Worm (Caenorhabditis elegans) whole organism, late embryonic: ENCODE results near the gene F22H10.11.
A peak's percentile ranks its signal among the peaks of the same experiment; 100 is the strongest.

Experiments
- C08G9.2 ChIP-seq: sonication (generic microtip); optimal IDR thresholded peaks from 2 replicates; lab custom pipeline; 2016; ENCODE audit warnings: mild to moderate bottlenecking, missing genetic modification characterization, moderate library complexity, missing compliant biosample characterization
- F13H6.1 ChIP-seq: sonication (generic microtip); optimal IDR thresholded peaks from 2 replicates; lab custom pipeline; 2016; ENCODE audit warnings: missing genetic modification characterization, missing compliant biosample characterization
- K02D7.2 ChIP-seq: sonication (generic microtip); optimal IDR thresholded peaks from 2 replicates; lab custom pipeline; 2017; ENCODE audit warnings: mild to moderate bottlenecking, missing genetic modification characterization, missing compliant biosample characterization
- Y22D7AL.16 ChIP-seq: sonication (generic microtip); optimal IDR thresholded peaks from 2 replicates; lab custom pipeline; 2016; ENCODE audit warnings: missing genetic modification characterization, missing compliant biosample characterization
- ahr-1 ChIP-seq: sonication (generic microtip); optimal IDR thresholded peaks from 2 replicates; lab custom pipeline; 2016; ENCODE audit warnings: missing genetic modification characterization, missing compliant biosample characterization
- ama-1 ChIP-seq: fragments of 150-350 bp; optimal IDR thresholded peaks from 2 replicates; lab custom pipeline; 2014
- ceh-14 ChIP-seq: sonication (generic microtip); optimal IDR thresholded peaks from 2 replicates; lab custom pipeline; 2016; ENCODE audit warnings: missing genotype, missing genetic modification characterization, missing compliant biosample characterization
- ceh-18 ChIP-seq: sonication (generic microtip); optimal IDR thresholded peaks from 2 replicates; lab custom pipeline; 2016; ENCODE audit warnings: missing genetic modification characterization, missing compliant biosample characterization
- ceh-19 ChIP-seq: fragments of 200-800 bp; sonication (Bioruptor generic); optimal IDR thresholded peaks from 2 replicates; lab custom pipeline; 2018; ENCODE audit warnings: mild to moderate bottlenecking, missing genetic modification characterization, missing compliant biosample characterization
- ceh-34 ChIP-seq: sonication (generic microtip); optimal IDR thresholded peaks from 2 replicates; lab custom pipeline; 2016; ENCODE audit warnings: mild to moderate bottlenecking, missing genetic modification characterization, missing compliant biosample characterization
- ceh-45 ChIP-seq: fragments of 200-800 bp; sonication (Bioruptor generic); IDR thresholded peaks from 2 replicates; pipeline ENCODE4 v1.3.6; 2022; ENCODE audit warnings: missing genetic modification reagents, missing genetic modification characterization, missing compliant biosample characterization
- ceh-48 ChIP-seq: sonication (generic microtip); optimal IDR thresholded peaks from 2 replicates; lab custom pipeline; 2016; ENCODE audit warnings: missing genetic modification characterization, inconsistent platforms, missing compliant biosample characterization
- ceh-6 ChIP-seq: fragments of 200-800 bp; sonication (Bioruptor generic); optimal IDR thresholded peaks from 2 replicates; lab custom pipeline; 2018; ENCODE audit warnings: mild to moderate bottlenecking, missing genetic modification characterization, missing compliant biosample characterization
- dve-1 ChIP-seq: sonication (generic microtip); optimal IDR thresholded peaks from 2 replicates; lab custom pipeline; 2017; ENCODE audit warnings: antibody characterized with exemption, mild to moderate bottlenecking, missing genetic modification characterization, missing compliant biosample characterization
- elt-4 ChIP-seq: sonication (generic microtip); optimal IDR thresholded peaks from 2 replicates; lab custom pipeline; 2016; ENCODE audit warnings: missing genetic modification characterization, missing compliant biosample characterization
- ets-4 ChIP-seq: sonication (generic microtip); optimal IDR thresholded peaks from 2 replicates; lab custom pipeline; 2016; ENCODE audit warnings: missing genetic modification characterization, missing compliant biosample characterization
- fax-1 ChIP-seq: sonication (generic microtip); optimal IDR thresholded peaks from 2 replicates; lab custom pipeline; 2016; ENCODE audit warnings: missing genotype, missing genetic modification characterization, missing compliant biosample characterization
- fkh-6 ChIP-seq: sonication (generic microtip); optimal IDR thresholded peaks from 2 replicates; lab custom pipeline; 2016; ENCODE audit warnings: missing genetic modification characterization, missing compliant biosample characterization
- gmeb-2 ChIP-seq: sonication (generic microtip); optimal IDR thresholded peaks from 2 replicates; lab custom pipeline; 2016; ENCODE audit warnings: missing genetic modification characterization, inconsistent platforms, missing compliant biosample characterization
- hlh-13 ChIP-seq: fragments of 200-800 bp; sonication (Bioruptor generic); optimal IDR thresholded peaks from 2 replicates; lab custom pipeline; 2018; ENCODE audit warnings: mild to moderate bottlenecking, missing genetic modification characterization, missing compliant biosample characterization
- hlh-15 ChIP-seq: sonication (generic microtip); optimal IDR thresholded peaks from 2 replicates; lab custom pipeline; 2016; ENCODE audit warnings: missing genetic modification characterization, missing compliant biosample characterization
- hlh-30 ChIP-seq: sonication (generic microtip); optimal IDR thresholded peaks from 2 replicates; lab custom pipeline; 2017; ENCODE audit warnings: antibody characterized with exemption, missing genetic modification characterization, missing compliant biosample characterization; ENCODE audit not compliant: insufficient read depth
- hlh-8 ChIP-seq: sonication (generic microtip); optimal IDR thresholded peaks from 2 replicates; lab custom pipeline; 2016; ENCODE audit warnings: missing genotype, missing genetic modification characterization, missing compliant biosample characterization
- lim-6 ChIP-seq: sonication (generic microtip); optimal IDR thresholded peaks from 2 replicates; lab custom pipeline; 2016; ENCODE audit warnings: missing genetic modification characterization, missing compliant biosample characterization
- mec-3 ChIP-seq: sonication (generic microtip); optimal IDR thresholded peaks from 2 replicates; lab custom pipeline; 2016; ENCODE audit warnings: borderline replicate concordance, missing genetic modification characterization, missing compliant biosample characterization
- nfya-1 ChIP-seq: sonication (generic microtip); optimal IDR thresholded peaks from 2 replicates; lab custom pipeline; 2017; ENCODE audit warnings: missing genetic modification characterization, mild to moderate bottlenecking, missing compliant biosample characterization, antibody characterized with exemption, moderate library complexity
- nhr-11 ChIP-seq: fragments of 150-350 bp; optimal IDR thresholded peaks from 2 replicates; lab custom pipeline; 2014; ENCODE audit warnings: missing biosample characterization, missing genetic modification characterization
- nhr-232 ChIP-seq: sonication (generic microtip); optimal IDR thresholded peaks from 2 replicates; lab custom pipeline; 2016; ENCODE audit warnings: missing genetic modification characterization, missing compliant biosample characterization
- odd-2 ChIP-seq: sonication (generic microtip); optimal IDR thresholded peaks from 2 replicates; lab custom pipeline; 2017; ENCODE audit warnings: antibody characterized with exemption, mild to moderate bottlenecking, missing genetic modification characterization, missing compliant biosample characterization
- pax-1 ChIP-seq: fragments of 150-350 bp; optimal IDR thresholded peaks from 2 replicates; lab custom pipeline; 2014; ENCODE audit warnings: missing biosample characterization, missing genetic modification characterization
- pha-4 ChIP-seq: fragments of 150-350 bp; optimal IDR thresholded peaks from 2 replicates; lab custom pipeline; 2018; ENCODE audit warnings: missing biosample characterization, missing genetic modification reagents, missing genetic modification characterization
- pqm-1 ChIP-seq: sonication (generic microtip); optimal IDR thresholded peaks from 2 replicates; lab custom pipeline; 2016; ENCODE audit warnings: missing genetic modification characterization, missing compliant biosample characterization
- ref-2 ChIP-seq: sonication (generic microtip); optimal IDR thresholded peaks from 2 replicates; lab custom pipeline; 2016; ENCODE audit warnings: missing genetic modification characterization, missing compliant biosample characterization
- sdc-2 ChIP-seq: sonication (generic microtip); optimal IDR thresholded peaks from 2 replicates; lab custom pipeline; 2016; ENCODE audit warnings: missing genotype, missing genetic modification characterization, missing compliant biosample characterization
- sox-4 ChIP-seq: sonication (generic microtip); optimal IDR thresholded peaks from 2 replicates; lab custom pipeline; 2017; ENCODE audit warnings: mild to moderate bottlenecking, missing genetic modification characterization, inconsistent platforms, missing compliant biosample characterization
- syd-9 ChIP-seq: sonication (generic microtip); optimal IDR thresholded peaks from 2 replicates; lab custom pipeline; 2016; ENCODE audit warnings: mild to moderate bottlenecking, missing genetic modification characterization, moderate library complexity, missing compliant biosample characterization
- unc-3 ChIP-seq, 2 experiments: fragments of 200-800 bp in 1 of 2; sonication (Bioruptor generic) in 1 of 2; sonication (generic microtip) in 1 of 2; conservative IDR thresholded peaks in 1 of 2; optimal IDR thresholded peaks in 1 of 2; 2 replicates each; pipeline versions ENCODE4 v1.3.6 to Lab custom; 2016 to 2022; ENCODE audit warnings: missing compliant biosample characterization in 2 of 2, missing genetic modification characterization in 2 of 2, missing genetic modification reagents in 1 of 2
- unc-42 ChIP-seq: sonication (generic microtip); optimal IDR thresholded peaks from 2 replicates; lab custom pipeline; 2016; ENCODE audit warnings: missing genotype, missing genetic modification characterization, missing compliant biosample characterization
- unc-86 ChIP-seq: sonication (generic microtip); optimal IDR thresholded peaks from 2 replicates; lab custom pipeline; 2016; ENCODE audit warnings: missing genetic modification characterization, missing compliant biosample characterization
- ztf-16 ChIP-seq: sonication (generic microtip); optimal IDR thresholded peaks from 2 replicates; lab custom pipeline; 2017; ENCODE audit warnings: missing genetic modification characterization, missing compliant biosample characterization

The F22H10.11 gene

DNA sequence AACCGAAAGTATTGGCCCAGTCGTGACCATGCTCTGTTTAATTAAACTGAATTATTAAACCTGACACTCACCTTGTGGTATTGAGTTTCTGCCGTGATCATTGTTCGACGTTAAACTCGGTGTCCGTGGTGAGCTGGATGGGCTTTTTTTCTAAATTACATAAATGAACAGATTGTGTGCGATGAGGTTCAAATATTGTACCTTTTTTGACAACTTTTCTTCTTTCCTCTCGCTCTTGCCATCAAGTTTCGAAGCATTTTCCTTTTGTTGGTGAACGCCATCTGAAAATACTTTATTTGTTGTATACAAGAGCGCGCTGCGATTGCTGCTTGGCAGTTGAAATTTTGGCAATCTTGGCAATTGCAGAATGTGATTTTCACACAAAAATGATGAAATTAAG is at the start of gene F22H10.11:
Gene F22H10.11, minus strand, starts transcription at position 101 of the 400 bp plus-strand sequence.
- no peak for TF ChIP-seq ref-2 (tag; lab: Kevin White, UChicago)
- no peak for TF ChIP-seq odd-2 (tag; lab: Kevin White, UChicago)
- TF ChIP-seq ceh-18 (tag; lab: Kevin White, UChicago): no peak
- TF ChIP-seq ama-1 (lab: Kevin White, UChicago): no peak
- no peak for TF ChIP-seq lim-6
- no peak for TF ChIP-seq unc-3 (GFP tag; conservative IDR thresholded peaks at IDR 0.05; lab: Robert Waterston, UW)
- no peak for TF ChIP-seq unc-3 (tag; optimal IDR thresholded peaks at IDR 0.05; lab: Kevin White, UChicago)
- TF ChIP-seq sdc-2: no peak
- no peak for TF ChIP-seq K02D7.2 (tag; lab: Kevin White, UChicago)
- no peak for TF ChIP-seq fkh-6
- TF ChIP-seq hlh-15 (tag; lab: Kevin White, UChicago): no peak
- no peak for TF ChIP-seq C08G9.2 (tag; lab: Kevin White, UChicago)

DNA sequence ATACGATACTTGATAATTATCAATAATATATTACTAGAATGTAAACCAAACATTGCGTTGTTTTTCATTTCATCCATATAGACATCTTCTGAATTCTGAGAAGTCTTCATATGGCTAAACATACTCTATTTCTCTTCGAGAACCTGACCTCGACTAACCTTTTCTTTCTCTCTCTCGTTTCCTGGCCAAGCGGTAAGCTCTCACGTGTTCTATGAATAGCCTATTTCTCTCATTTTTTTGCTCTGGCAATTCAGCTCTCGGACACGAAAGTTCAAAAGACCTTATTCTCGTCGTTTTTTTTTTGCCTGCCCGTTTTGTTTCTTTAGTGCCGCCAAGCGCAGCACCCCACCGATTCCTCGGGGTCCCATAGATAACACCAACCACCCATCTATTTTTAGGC is 49.6 kb upstream of the F22H10.11 start:
- no peak for TF ChIP-seq nhr-11 (tag; lab: Kevin White, UChicago)
- no peak for TF ChIP-seq ceh-19 (GFP tag; lab: Kevin White, UChicago)
- no peak for TF ChIP-seq nfya-1 (tag; lab: Kevin White, UChicago)
- no peak for TF ChIP-seq mec-3 (tag; lab: Kevin White, UChicago)
- no peak for TF ChIP-seq K02D7.2 (tag; lab: Kevin White, UChicago)
- no peak for TF ChIP-seq lim-6
- no peak for TF ChIP-seq ztf-16 (tag; lab: Kevin White, UChicago)
- no peak for TF ChIP-seq ama-1 (lab: Kevin White, UChicago)
- TF ChIP-seq ceh-34: no peak
- TF ChIP-seq fkh-6: no peak
- no peak for TF ChIP-seq dve-1 (tag; lab: Kevin White, UChicago)
- no peak for TF ChIP-seq ceh-14 (tag; lab: Kevin White, UChicago)

DNA sequence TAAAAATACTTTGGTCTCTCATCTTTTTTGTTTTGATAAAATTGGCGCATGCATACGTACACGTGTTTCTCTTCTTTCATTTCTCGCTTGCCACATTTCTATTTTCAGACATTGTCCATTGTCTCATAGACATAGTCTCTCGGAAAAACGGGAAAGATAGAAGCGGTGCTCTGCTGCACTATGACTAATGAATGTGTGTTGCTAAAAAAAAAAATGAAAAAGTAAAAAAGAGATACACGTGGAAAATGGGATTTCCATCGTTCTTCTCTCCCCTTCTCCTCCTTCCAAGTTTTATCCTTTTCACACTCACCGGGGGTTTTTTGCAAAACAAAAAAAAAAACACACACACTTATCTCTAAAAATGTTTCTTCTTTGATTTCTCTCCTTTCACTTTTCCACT is 47.1 kb upstream of the F22H10.11 start:
- TF ChIP-seq ref-2 (tag; lab: Kevin White, UChicago) (no peak), ceh-18 (tag; lab: Kevin White, UChicago) (no peak), ceh-34 (no peak), hlh-8 (tag; lab: Kevin White, UChicago) (no peak), pax-1 (tag; lab: Kevin White, UChicago) (no peak), fax-1 (no peak), nhr-232 (no peak)

DNA sequence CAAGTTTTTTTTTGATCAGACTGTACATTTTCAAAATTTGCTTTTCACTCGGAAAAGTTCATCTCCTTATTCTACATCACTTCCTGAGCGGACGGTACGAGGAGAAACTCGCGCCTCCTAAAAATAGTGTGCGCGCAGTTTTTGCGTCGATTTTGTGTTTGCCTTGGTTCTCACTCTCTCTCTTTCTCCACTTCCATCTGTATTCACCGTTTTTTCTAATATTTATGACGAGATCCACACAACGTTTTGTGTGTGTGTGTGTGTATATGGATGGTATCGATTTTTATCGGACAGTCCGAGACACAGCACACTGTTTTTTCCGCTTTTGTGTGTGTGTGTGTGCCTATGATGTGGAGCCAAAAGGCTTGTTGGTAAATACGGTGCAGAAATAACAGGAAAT is 45.6 kb upstream of the F22H10.11 start:
- TF ChIP-seq sdc-2: no peak
- no peak for TF ChIP-seq gmeb-2 (tag; lab: Kevin White, UChicago)
- no peak for TF ChIP-seq unc-86 (tag; lab: Kevin White, UChicago)
- TF ChIP-seq pha-4: no peak
- no peak for TF ChIP-seq fkh-6
- no peak for TF ChIP-seq fax-1
- no peak for TF ChIP-seq ets-4
- TF ChIP-seq mec-3 (tag; lab: Kevin White, UChicago): no peak
- no peak for TF ChIP-seq ahr-1 (tag; lab: Kevin White, UChicago)
- no peak for TF ChIP-seq hlh-30 (tag; lab: Kevin White, UChicago)
- TF ChIP-seq nhr-232: no peak
- TF ChIP-seq unc-42 (tag; lab: Kevin White, UChicago): no peak
- TF ChIP-seq, all 69 proteins: peak for 0

DNA sequence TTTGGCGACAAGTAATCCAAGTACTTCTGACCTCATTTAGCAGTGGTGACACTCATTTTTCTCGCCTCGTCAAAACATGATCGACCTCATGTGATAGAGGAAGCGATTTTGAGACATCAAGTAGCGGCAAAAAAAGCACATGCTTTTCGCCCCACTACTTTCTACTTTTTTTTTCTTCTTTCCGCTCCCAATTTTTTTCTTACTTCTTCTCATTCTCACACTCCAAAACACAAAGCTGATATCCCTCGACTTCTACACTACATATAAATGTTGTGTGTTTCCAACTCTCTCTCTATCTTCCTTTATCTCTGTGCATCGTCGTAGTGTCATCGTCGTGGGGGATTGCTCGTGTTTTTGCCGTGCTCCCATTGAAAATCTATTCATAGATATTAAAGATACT is 44.4 kb upstream of the F22H10.11 start:
- TF ChIP-seq hlh-13: no peak
- peak; percentile 22 for TF ChIP-seq ceh-18 (tag; lab: Kevin White, UChicago)
- TF ChIP-seq, all 69 proteins: peak for 1

DNA sequence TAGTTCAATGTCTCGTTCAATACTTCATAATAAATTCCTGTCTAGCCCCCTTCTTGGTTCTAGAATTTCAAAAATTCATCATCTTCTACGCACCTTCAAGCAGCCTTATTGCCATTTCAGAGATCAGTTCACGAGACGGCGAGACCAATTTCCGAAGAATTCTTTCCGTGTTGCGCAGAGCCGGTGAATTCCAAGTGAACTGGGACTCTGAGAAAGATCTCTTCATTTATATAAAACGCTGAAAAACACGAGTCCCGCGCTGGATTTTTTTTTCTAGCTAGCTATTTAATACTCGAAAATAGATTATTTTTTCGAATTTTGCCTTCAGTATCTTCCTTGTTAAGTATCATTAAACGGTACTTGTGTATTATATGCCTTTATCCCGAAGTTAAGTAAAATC is 43.3 kb upstream of the F22H10.11 start:
- TF ChIP-seq ceh-45 (GFP tag; lab: Robert Waterston, UW) (no peak), ceh-48 (tag; lab: Kevin White, UChicago) (no peak), F13H6.1 (tag; lab: Kevin White, UChicago) (no peak), fax-1 (no peak), syd-9 (no peak), Y22D7AL.16 (tag; lab: Kevin White, UChicago) (no peak), pqm-1 (tag; lab: Kevin White, UChicago) (no peak), ceh-6 (GFP tag; lab: Kevin White, UChicago) (no peak), sox-4 (tag; lab: Kevin White, UChicago) (no peak), elt-4 (tag; lab: Kevin White, UChicago) (no peak)
